Fruit fly (Drosophila melanogaster): ENCODE results near the gene pes.

DNA sequence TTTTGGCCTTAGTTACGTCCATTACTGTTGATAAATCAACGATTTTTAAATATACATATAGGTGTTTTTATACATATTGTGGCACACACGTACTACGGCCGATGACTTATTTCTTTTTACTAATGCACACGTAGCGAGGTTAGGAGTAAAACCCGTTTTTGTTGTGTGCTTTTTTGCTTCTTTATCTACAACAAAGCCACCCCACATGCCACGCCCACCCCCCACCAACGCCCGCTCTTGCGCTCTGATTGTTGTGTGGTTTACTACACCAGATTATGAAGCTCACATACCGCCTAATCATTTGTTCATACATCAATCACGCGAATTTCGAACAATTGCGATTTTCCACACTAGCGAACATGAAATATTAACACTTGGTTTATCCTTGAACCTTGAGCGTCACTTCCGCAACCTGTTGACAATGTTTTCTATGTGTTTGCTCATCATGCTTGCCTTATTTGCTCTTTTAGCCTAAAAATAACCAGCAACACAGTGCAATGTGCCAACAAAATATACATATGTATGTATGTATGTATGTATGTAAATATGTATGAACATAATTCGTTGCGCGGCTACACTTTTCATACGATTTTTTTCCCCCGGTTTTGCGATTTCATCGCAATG, 810 bp downstream of the pes start:
- TF ChIP-seq Blimp-1 (GFP tag; optimal IDR thresholded peaks at IDR 0.05): no peak
- TF ChIP-seq dsx (GFP tag; optimal IDR thresholded peaks at IDR 0.05; ENCODE audit: poor library complexity, severe bottlenecking): no peak
- no peak for TF ChIP-seq Eip93F (GFP tag; optimal IDR thresholded peaks at IDR 0.05)
- TF ChIP-seq CG6808 (GFP tag; optimal IDR thresholded peaks at IDR 0.05): no peak
- TF ChIP-seq CG4318 (GFP tag; optimal IDR thresholded peaks at IDR 0.05): no peak
- no peak for TF ChIP-seq CG11294 (GFP tag; IDR thresholded peaks at IDR 0.05)
- TF ChIP-seq CG11902 (GFP tag; optimal IDR thresholded peaks at IDR 0.05): no peak
- TF ChIP-seq Sox15 (GFP tag; optimal IDR thresholded peaks at IDR 0.05): no peak
- TF ChIP-seq Ets21C (GFP tag; optimal IDR thresholded peaks at IDR 0.05): no peak

All from whole organism, prepupa.